Worm (Caenorhabditis elegans) whole organism, L1 larva: ENCODE results near the gene R08A2.7.

Source experiments
- F16B12.6 ChIP-seq: fragments of 150-350 bp; optimal IDR thresholded peaks from 2 replicates; lab custom pipeline; 2014; ENCODE audit warnings: missing biosample characterization, missing genetic modification characterization
- Y116A8C.19 ChIP-seq: sonication (generic microtip); optimal IDR thresholded peaks from 2 replicates; lab custom pipeline; 2016; ENCODE audit warnings: missing compliant biosample characterization, missing genetic modification characterization, borderline replicate concordance
- alr-1 ChIP-seq: fragments of 200-800 bp; sonication (Bioruptor generic); optimal IDR thresholded peaks from 2 replicates; lab custom pipeline; 2018; ENCODE audit warnings: borderline replicate concordance, mild to moderate bottlenecking, missing genetic modification characterization, missing compliant biosample characterization
- blmp-1 ChIP-seq: fragments of 150-350 bp; optimal IDR thresholded peaks from 2 replicates; lab custom pipeline; 2014; ENCODE audit warnings: missing biosample characterization, missing genetic modification characterization
- ceh-82 ChIP-seq, 3 experiments: fragments of 150-350 bp in 1 of 3; sonication (generic microtip) in 2 of 3; optimal IDR thresholded peaks; 2 replicates each; lab custom pipeline; 2014 to 2017; ENCODE audit warnings: missing biosample characterization in 3 of 3, missing genetic modification characterization in 3 of 3
- ces-1 ChIP-seq: fragments of 150-350 bp; optimal IDR thresholded peaks from 2 replicates; lab custom pipeline; 2014; ENCODE audit warnings: missing biosample characterization, missing genetic modification reagents, missing genetic modification characterization
- dpl-1 ChIP-seq, 3 experiments: fragments of 150-350 bp in 2 of 3; sonication (generic microtip) in 1 of 3; optimal IDR thresholded peaks; 2 replicates each; lab custom pipeline; 2014 to 2017; ENCODE audit warnings: missing biosample characterization in 3 of 3, missing genetic modification characterization in 3 of 3, missing genetic modification reagents in 3 of 3
- egl-13 ChIP-seq: sonication (generic microtip); optimal IDR thresholded peaks from 2 replicates; lab custom pipeline; 2016; ENCODE audit warnings: missing genotype, missing genetic modification reagents, missing genetic modification characterization, missing compliant biosample characterization
- elt-3 ChIP-seq, 6 experiments: fragments of 150-350 bp in 1 of 6; sonication (generic microtip); optimal IDR thresholded peaks; 2 replicates each; lab custom pipeline; 2017 to 2018; ENCODE audit warnings: missing biosample characterization in 6 of 6, missing genetic modification characterization in 6 of 6, inconsistent platforms in 1 of 6
- fkh-4 ChIP-seq: sonication (generic microtip); optimal IDR thresholded peaks from 2 replicates; lab custom pipeline; 2016; ENCODE audit warnings: missing compliant biosample characterization, missing genetic modification characterization, borderline replicate concordance
- fos-1 ChIP-seq: fragments of 150-350 bp; optimal IDR thresholded peaks from 2 replicates; lab custom pipeline; 2014; ENCODE audit warnings: missing biosample characterization, missing genetic modification characterization
- hlh-17 ChIP-seq: fragments of 200-800 bp; sonication (Bioruptor generic); optimal IDR thresholded peaks from 2 replicates; lab custom pipeline; 2018; ENCODE audit warnings: missing genetic modification characterization, mild to moderate bottlenecking, missing compliant biosample characterization, moderate library complexity, borderline replicate concordance
- isw-1 ChIP-seq: fragments of 200-800 bp; sonication (Bioruptor generic); IDR thresholded peaks from 2 replicates; pipeline ENCODE4 v1.3.6; 2022; ENCODE audit warnings: missing genetic modification characterization, missing compliant biosample characterization
- lin-35 ChIP-seq, 2 experiments: fragments of 150-350 bp; optimal IDR thresholded peaks; 2 replicates each; lab custom pipeline; 2014; ENCODE audit warnings: missing biosample characterization in 2 of 2, missing genetic modification characterization in 2 of 2, missing genetic modification reagents in 2 of 2
- lsy-2 ChIP-seq, 2 experiments: fragments of 150-350 bp; optimal IDR thresholded peaks; 2 replicates each; lab custom pipeline; 2014; ENCODE audit warnings: missing biosample characterization in 2 of 2, missing genetic modification characterization in 2 of 2
- mab-9 ChIP-seq: fragments of 200-800 bp; sonication (Bioruptor generic); IDR thresholded peaks from 2 replicates; pipeline ENCODE4 v1.3.6; 2022; ENCODE audit warnings: missing genetic modification reagents, missing genetic modification characterization, missing compliant biosample characterization
- mdl-1 ChIP-seq, 2 experiments: fragments of 150-350 bp; optimal IDR thresholded peaks; 2 replicates each; lab custom pipeline; 2014 to 2017; ENCODE audit warnings: missing biosample characterization in 2 of 2, missing genetic modification characterization in 2 of 2, inconsistent platforms in 1 of 2
- nhr-12 ChIP-seq: sonication (generic microtip); optimal IDR thresholded peaks from 2 replicates; lab custom pipeline; 2017; ENCODE audit warnings: missing biosample characterization, missing genetic modification characterization
- nhr-19 ChIP-seq: fragments of 200-800 bp; sonication (Bioruptor generic); conservative IDR thresholded peaks from 2 replicates; pipeline ENCODE4 v1.3.6; 2022; ENCODE audit warnings: missing genetic modification characterization, missing compliant biosample characterization
- nhr-20 ChIP-seq: sonication (generic microtip); optimal IDR thresholded peaks from 2 replicates; lab custom pipeline; 2016; ENCODE audit warnings: mild to moderate bottlenecking, missing genetic modification characterization, missing compliant biosample characterization
- nhr-28 ChIP-seq: fragments of 150-350 bp; optimal IDR thresholded peaks from 2 replicates; lab custom pipeline; 2014; ENCODE audit warnings: missing biosample characterization, missing genetic modification characterization
- nhr-71 ChIP-seq: sonication (generic microtip); optimal IDR thresholded peaks from 2 replicates; lab custom pipeline; 2016; ENCODE audit warnings: mild to moderate bottlenecking, missing genetic modification characterization, moderate library complexity, missing compliant biosample characterization
- nhr-85 ChIP-seq: sonication (generic microtip); peaks from one replicate; lab custom pipeline; 2016; ENCODE audit warnings: missing genetic modification characterization, inconsistent platforms, missing compliant biosample characterization
- pax-3 ChIP-seq: fragments of 200-800 bp; sonication (Bioruptor generic); optimal IDR thresholded peaks from 2 replicates; lab custom pipeline; 2018; ENCODE audit warnings: mild to moderate bottlenecking, missing genetic modification characterization, moderate library complexity, missing compliant biosample characterization
- skn-1 ChIP-seq: fragments of 150-350 bp; optimal IDR thresholded peaks from 2 replicates; lab custom pipeline; 2014; ENCODE audit warnings: missing biosample characterization, missing genetic modification characterization
- snu-23 ChIP-seq: sonication (generic microtip); optimal IDR thresholded peaks from 2 replicates; lab custom pipeline; 2016; ENCODE audit warnings: missing genetic modification characterization, missing compliant biosample characterization
- sptf-1 ChIP-seq: fragments of 150-350 bp; optimal IDR thresholded peaks from 2 replicates; lab custom pipeline; 2014; ENCODE audit warnings: missing biosample characterization, missing genetic modification characterization
- sup-37 ChIP-seq: fragments of 200-800 bp; sonication (Bioruptor generic); optimal IDR thresholded peaks from 2 replicates; lab custom pipeline; 2018; ENCODE audit warnings: mild to moderate bottlenecking, missing genetic modification characterization, missing compliant biosample characterization
- tlp-1 ChIP-seq: fragments of 150-350 bp; optimal IDR thresholded peaks from 2 replicates; lab custom pipeline; 2014; ENCODE audit warnings: missing biosample characterization, missing genetic modification characterization
- unc-30 ChIP-seq: sonication (generic microtip); optimal IDR thresholded peaks from 2 replicates; lab custom pipeline; 2017; ENCODE audit warnings: missing biosample characterization, missing genetic modification characterization
- unc-62 ChIP-seq: fragments of 150-350 bp; optimal IDR thresholded peaks from 2 replicates; lab custom pipeline; 2014; ENCODE audit warnings: missing biosample characterization, missing genetic modification reagents, missing genetic modification characterization
- vab-15 ChIP-seq: sonication (generic microtip); optimal IDR thresholded peaks from 2 replicates; lab custom pipeline; 2017; ENCODE audit warnings: missing genotype, mild to moderate bottlenecking, missing genetic modification characterization, missing compliant biosample characterization
- xbp-1 ChIP-seq: sonication (generic microtip); optimal IDR thresholded peaks from 2 replicates; lab custom pipeline; 2016; ENCODE audit warnings: missing genetic modification characterization, missing compliant biosample characterization
- zip-4 ChIP-seq: fragments of 200-800 bp; sonication (Bioruptor generic); optimal IDR thresholded peaks from 2 replicates; lab custom pipeline; 2018; ENCODE audit warnings: mild to moderate bottlenecking, missing genetic modification characterization, moderate library complexity, missing compliant biosample characterization

The R08A2.7 gene

DNA sequence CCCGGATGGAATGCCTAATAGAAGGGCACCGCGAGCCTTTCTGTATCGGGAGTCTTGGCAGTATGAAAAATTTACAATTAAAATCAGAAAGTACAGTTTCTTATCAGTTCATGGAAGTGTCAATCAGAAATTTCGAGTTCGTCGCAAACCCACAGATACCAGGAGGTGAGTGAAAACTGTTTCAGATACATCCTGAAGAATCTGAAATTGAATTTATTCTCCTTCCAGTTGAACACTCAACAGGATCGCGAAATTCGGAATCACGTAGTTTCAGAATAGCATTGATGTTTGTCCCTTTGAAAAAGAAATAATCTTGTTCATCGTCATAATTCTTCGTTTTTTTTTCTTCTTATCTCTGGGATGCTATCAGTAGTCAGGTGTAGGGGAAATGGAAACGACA is 7.0 kb upstream of the R08A2.7 start, which contains the start of gene fbxa-147:
Gene fbxa-147, plus strand, starts transcription at position 386 of the 400 bp plus-strand sequence.
- TF ChIP-seq pax-3 (tag; lab: Kevin White, UChicago) (peak; percentile 3), nhr-12 (tag; lab: Kevin White, UChicago) (no peak), nhr-19 (GFP tag; lab: Robert Waterston, UW) (no peak), skn-1 (tag; lab: Kevin White, UChicago) (no peak), mab-9 (GFP tag; lab: Robert Waterston, UW) (no peak)

- TF ChIP-seq ceh-82 (tag; optimal IDR thresholded peaks at IDR 0.05; lab: Kevin White, UChicago) (no peak), tlp-1 (no peak), nhr-12 (tag; lab: Kevin White, UChicago) (no peak), sptf-1 (tag; lab: Kevin White, UChicago) (no peak), fos-1 (tag; lab: Kevin White, UChicago) (no peak)
- TF ChIP-seq, all 84 proteins: peak for 0
These were observed 3.6 kb upstream of the R08A2.7 start, which contains the start of gene R08A2.1 for ce11 chrV:14719491-14719890. Gene R08A2.1 (minus strand): TSS chrV:14719591.

ce11 chrV:14725409-14725808 is 2.3 kb downstream of the R08A2.7 start:
- no peak for TF ChIP-seq xbp-1 (tag; lab: Kevin White, UChicago)
- peak in 1 of 3 experiments; percentile 24 for TF ChIP-seq dpl-1 (GFP tag; optimal IDR thresholded peaks at IDR 0.05; lab: Kevin White, UChicago)
- TF ChIP-seq nhr-20 (tag; lab: Kevin White, UChicago), result peak; percentile 52
- peak in 1 of 2 experiments; percentile 20 for TF ChIP-seq lin-35 (GFP tag; optimal IDR thresholded peaks at IDR 0.05; lab: Kevin White, UChicago)
- TF ChIP-seq lsy-2 (tag; optimal IDR thresholded peaks at IDR 0.05; lab: Kevin White, UChicago), result peak in 1 of 2 experiments; percentile 8
- TF ChIP-seq nhr-28, result no peak
- peak; percentile 70 for TF ChIP-seq blmp-1 (tag; lab: Kevin White, UChicago)
- no peak for TF ChIP-seq ces-1
- peak in 2 of 6 experiments; percentile 4 to 28 for TF ChIP-seq elt-3 (tag; optimal IDR thresholded peaks at IDR 0.05; lab: Kevin White, UChicago)
- TF ChIP-seq snu-23, result peak; percentile 31
- TF ChIP-seq nhr-85 (tag; lab: Kevin White, UChicago), result peak; percentile 92
- TF ChIP-seq isw-1, result no peak
- TF ChIP-seq nhr-71 (tag; lab: Kevin White, UChicago), result peak; percentile 29

DNA sequence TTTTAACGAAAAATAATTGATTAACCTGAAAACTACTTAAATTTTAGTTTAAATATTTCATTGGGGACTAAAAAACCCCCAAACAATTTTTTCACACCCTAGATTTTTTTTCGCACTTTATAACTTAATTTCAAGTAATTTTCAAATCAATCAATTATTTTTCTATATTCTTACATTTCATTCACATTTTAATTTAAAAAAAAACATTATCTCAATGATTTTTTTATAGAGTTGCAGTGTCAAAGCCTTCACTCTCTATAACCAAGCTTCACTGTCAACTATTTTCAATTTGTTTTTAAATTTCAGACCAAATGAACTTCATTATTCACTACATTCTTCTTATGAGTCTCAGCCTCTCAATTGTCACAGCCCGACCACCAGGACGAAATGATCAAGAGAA is 3.5 kb downstream of the R08A2.7 start, which contains the start of gene Y50E8A.1:
Gene Y50E8A.1, plus strand, starts transcription at position 301 of the 400 bp plus-strand sequence.
- no peak for TF ChIP-seq hlh-17
- no peak for TF ChIP-seq mdl-1 (tag; optimal IDR thresholded peaks at IDR 0.05; lab: Kevin White, UChicago)
- no peak for TF ChIP-seq xbp-1 (tag; lab: Kevin White, UChicago)
- TF ChIP-seq zip-4 (GFP tag; lab: Kevin White, UChicago), result no peak
- no peak for TF ChIP-seq pax-3 (tag; lab: Kevin White, UChicago)
- no peak for TF ChIP-seq Y116A8C.19 (tag; lab: Kevin White, UChicago)
- TF ChIP-seq unc-30 (tag; lab: Kevin White, UChicago), result no peak
- no peak for TF ChIP-seq vab-15
- no peak for TF ChIP-seq fkh-4 (tag; lab: Kevin White, UChicago)
- no peak for TF ChIP-seq alr-1
- TF ChIP-seq nhr-12 (tag; lab: Kevin White, UChicago), result no peak
- no peak for TF ChIP-seq mab-9 (GFP tag; lab: Robert Waterston, UW)
- TF ChIP-seq F16B12.6, result no peak
- TF ChIP-seq skn-1 (tag; lab: Kevin White, UChicago), result no peak
- TF ChIP-seq sup-37 (GFP tag; lab: Kevin White, UChicago), result no peak
- no peak for TF ChIP-seq tlp-1
- TF ChIP-seq egl-13 (tag; lab: Kevin White, UChicago), result no peak
- no peak for TF ChIP-seq isw-1
- TF ChIP-seq unc-62 (GFP tag; lab: Kevin White, UChicago), result no peak
- TF ChIP-seq nhr-28, result no peak
